Fruit fly (Drosophila melanogaster) whole organism, prepupa: ENCODE data around the gene CG44005.

Experiments used
- CG10669 ChIP-seq: fragments of 200-800 bp; sonication (Bioruptor generic); optimal IDR thresholded peaks from 3 replicates; lab custom pipeline; 2018; ENCODE audit warnings: missing biosample characterization, mild to moderate bottlenecking, missing genetic modification characterization, moderate library complexity
- CG16779 ChIP-seq: fragments of 200-800 bp; sonication (Bioruptor generic); optimal IDR thresholded peaks from 3 replicates; lab custom pipeline; 2017; ENCODE audit warnings: missing biosample characterization, mild to moderate bottlenecking, missing genetic modification characterization
- CG32006 ChIP-seq: fragments of 200-800 bp; sonication (Bioruptor generic); optimal IDR thresholded peaks from 3 replicates; lab custom pipeline; 2017; ENCODE audit warnings: missing biosample characterization, mild to moderate bottlenecking, missing genetic modification characterization
- CG6163 ChIP-seq: fragments of 200-800 bp; sonication (Bioruptor generic); IDR thresholded peaks from 3 replicates; pipeline ENCODE4 v1.3.6; 2022; ENCODE audit warnings: missing biosample characterization, missing genetic modification characterization
- CG6854 ChIP-seq: fragments of 200-800 bp; sonication (Bioruptor generic); optimal IDR thresholded peaks from 2 replicates; lab custom pipeline; 2017; ENCODE audit warnings: missing biosample characterization, mild to moderate bottlenecking, missing genetic modification characterization
- Eip78C ChIP-seq: fragments of 200-800 bp; sonication (Bioruptor generic); peaks from one replicate; lab custom pipeline; 2016; ENCODE audit warnings: missing biosample characterization, missing genetic modification characterization
- Ets21C ChIP-seq: fragments of 200-800 bp; sonication (Bioruptor generic); optimal IDR thresholded peaks from 3 replicates; lab custom pipeline; 2016; ENCODE audit warnings: missing biosample characterization, missing genetic modification characterization
- Hr39 ChIP-seq: fragments of 200-800 bp; sonication (Bioruptor generic); optimal IDR thresholded peaks from 2 replicates; lab custom pipeline; 2016; ENCODE audit warnings: missing biosample characterization, missing genetic modification characterization
- Lpt ChIP-seq: fragments of 200-800 bp; sonication (Bioruptor generic); optimal IDR thresholded peaks from 3 replicates; lab custom pipeline; 2016; ENCODE audit warnings: missing biosample characterization, missing genetic modification characterization
- Met ChIP-seq: fragments of 200-800 bp; sonication (Bioruptor generic); optimal IDR thresholded peaks from 3 replicates; lab custom pipeline; 2016; ENCODE audit warnings: missing biosample characterization, missing genetic modification characterization
- OdsH ChIP-seq: fragments of 200-800 bp; sonication (Bioruptor generic); optimal IDR thresholded peaks from 3 replicates; lab custom pipeline; 2016; ENCODE audit warnings: missing biosample characterization, missing genetic modification characterization

DNA sequence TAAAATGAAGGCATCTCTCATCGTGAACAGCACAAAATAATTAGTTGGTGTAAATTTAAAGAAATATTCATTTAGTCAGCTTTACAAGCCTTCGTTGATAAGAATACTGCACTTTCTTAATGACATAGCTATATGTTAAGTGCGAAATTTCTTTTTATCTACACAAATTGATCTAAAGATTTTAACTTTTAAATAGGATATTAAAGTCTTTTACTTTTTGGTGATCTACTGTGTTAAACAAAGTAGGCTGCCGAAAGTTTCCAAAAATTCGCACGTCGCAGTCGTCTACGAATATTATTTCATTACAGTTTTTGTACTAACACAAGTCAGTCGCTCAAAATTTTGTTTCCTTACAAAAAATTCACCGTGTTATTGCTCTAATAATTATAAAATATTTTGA, 29.5 kb downstream of the CG44005 start, which contains the start of gene CG42393:
- TF ChIP-seq CG32006 (GFP tag; lab: Kevin White, UChicago) (no peak), Met (GFP tag; lab: Kevin White, UChicago) (no peak), Lpt (GFP tag; lab: Kevin White, UChicago) (no peak), CG6854 (GFP tag; lab: Kevin White, UChicago) (no peak), CG6163 (no peak), CG16779 (tag; lab: Kevin White, UChicago) (no peak), OdsH (GFP tag; lab: Kevin White, UChicago) (no peak), Hr39 (GFP tag; lab: Kevin White, UChicago) (no peak), Eip78C (GFP tag; lab: Kevin White, UChicago) (no peak), CG10669 (no peak), Ets21C (GFP tag; lab: Kevin White, UChicago) (no peak)
